Worm (Caenorhabditis elegans): ENCODE results near the gene ZK1320.2.

The ZK1320.2 gene

ce11 chrII:9695942-9696341 is 37.1 kb upstream of the ZK1320.2 start:
- TF ChIP-seq sma-9 (GFP tag; optimal IDR thresholded peaks at IDR 0.05) (peak; percentile 15), sma-9 (tag; optimal IDR thresholded peaks at IDR 0.05) (no peak), mab-5 (tag; optimal IDR thresholded peaks at IDR 0.05) (no peak), zag-1 (tag; optimal IDR thresholded peaks at IDR 0.05) (peak; percentile 7), lsy-2 (tag; optimal IDR thresholded peaks at IDR 0.05) (peak in 1 of 2 experiments; percentile 30), ZK546.5 (tag; optimal IDR thresholded peaks at IDR 0.05) (no peak), nhr-77 (tag; optimal IDR thresholded peaks at IDR 0.05) (no peak)

- no peak for TF ChIP-seq ama-1 (optimal IDR thresholded peaks at IDR 0.05)
- no peak for TF ChIP-seq ZK546.5 (tag; optimal IDR thresholded peaks at IDR 0.05)
- no peak for TF ChIP-seq sma-3 (GFP tag; optimal IDR thresholded peaks at IDR 0.05)
- no peak for TF ChIP-seq blmp-1 (tag; optimal IDR thresholded peaks at IDR 0.05; ENCODE audit: insufficient read depth)
- no peak for TF ChIP-seq C34F6.9 (tag; optimal IDR thresholded peaks at IDR 0.05)
- TF ChIP-seq R02D3.7 (tag; optimal IDR thresholded peaks at IDR 0.05) = no peak
- no peak for TF ChIP-seq Y55F3AM.14 (GFP tag; optimal IDR thresholded peaks at IDR 0.05)
- TF ChIP-seq ztf-4 (tag; optimal IDR thresholded peaks at IDR 0.05) = no peak
- no peak for TF ChIP-seq egl-27 (tag; optimal IDR thresholded peaks at IDR 0.05)
- TF ChIP-seq zag-1 (tag; optimal IDR thresholded peaks at IDR 0.05) = no peak
- no peak for TF ChIP-seq snpc-4 (tag; optimal IDR thresholded peaks at IDR 0.05)
- TF ChIP-seq sma-9 (GFP tag; optimal IDR thresholded peaks at IDR 0.05) = no peak
- TF ChIP-seq sma-9 (tag; optimal IDR thresholded peaks at IDR 0.05) = no peak
These were observed 33.0 kb upstream of the ZK1320.2 start, which contains the start of gene nlp-11 for ce11 chrII:9691839-9692238. Gene nlp-11 (minus strand): TSS chrII:9691939.

DNA sequence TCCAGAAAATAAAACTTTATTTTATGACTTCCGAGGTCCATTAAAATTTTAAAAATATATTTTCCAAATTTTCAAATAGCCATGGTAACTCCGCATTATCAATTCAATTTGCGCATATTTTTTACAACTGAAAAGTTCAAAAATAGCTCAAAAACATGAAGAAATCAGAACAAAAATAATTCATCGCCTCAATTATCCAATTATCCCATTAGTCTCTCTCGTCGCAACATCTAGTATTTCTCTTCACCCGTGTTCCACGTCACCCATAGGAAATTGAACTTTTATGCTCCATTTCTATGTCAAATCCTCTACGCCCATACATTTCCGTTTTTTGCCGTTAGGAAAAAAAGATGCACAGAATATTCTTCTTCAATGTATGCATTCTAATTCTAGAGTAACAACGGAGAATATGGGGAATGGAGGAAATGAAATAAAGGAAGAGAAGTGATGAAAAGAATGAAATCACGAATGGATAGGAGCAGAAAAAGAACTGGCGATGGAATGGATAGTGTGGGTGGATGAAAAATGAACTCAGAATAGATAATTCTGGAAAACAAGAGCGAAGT is 31.3 kb upstream of the ZK1320.2 start:
- TF ChIP-seq mbf-1 (tag; optimal IDR thresholded peaks at IDR 0.05) = no peak
- no peak for TF ChIP-seq elt-3 (tag; optimal IDR thresholded peaks at IDR 0.05)
- no peak for TF ChIP-seq Y55F3AM.14 (GFP tag; optimal IDR thresholded peaks at IDR 0.05)
- TF ChIP-seq crh-2 (tag; optimal IDR thresholded peaks at IDR 0.05) = peak; percentile 48
- peak; percentile 33 for TF ChIP-seq egl-27 (tag; optimal IDR thresholded peaks at IDR 0.05)
- TF ChIP-seq aly-2 (tag; optimal IDR thresholded peaks at IDR 0.05) = no peak
- TF ChIP-seq ceh-82 (tag; optimal IDR thresholded peaks at IDR 0.05) = no peak
- TF ChIP-seq ztf-1 (GFP tag; conservative IDR thresholded peaks at IDR 0.05) = no peak
- no peak for TF ChIP-seq ceh-16 (tag; optimal IDR thresholded peaks at IDR 0.05)
- TF ChIP-seq lsy-2 (tag; optimal IDR thresholded peaks at IDR 0.05) = peak in 1 of 2 experiments; percentile 10
- TF ChIP-seq nhr-77 (tag; optimal IDR thresholded peaks at IDR 0.05) = no peak
- no peak for TF ChIP-seq nhr-11 (tag; optimal IDR thresholded peaks at IDR 0.05)
- TF ChIP-seq nhr-12 (tag; optimal IDR thresholded peaks at IDR 0.05) = no peak
- peak; percentile 21 for TF ChIP-seq C34F6.9 (tag; optimal IDR thresholded peaks at IDR 0.05)
- TF ChIP-seq sma-9 (GFP tag; optimal IDR thresholded peaks at IDR 0.05) = peak; percentile 9
- TF ChIP-seq sma-9 (tag; optimal IDR thresholded peaks at IDR 0.05) = no peak
- no peak for TF ChIP-seq lin-39 (tag; optimal IDR thresholded peaks at IDR 0.05)
- TF ChIP-seq nhr-10 (tag; optimal IDR thresholded peaks at IDR 0.05) = no peak
- no peak for TF ChIP-seq ama-1 (optimal IDR thresholded peaks at IDR 0.05)

DNA sequence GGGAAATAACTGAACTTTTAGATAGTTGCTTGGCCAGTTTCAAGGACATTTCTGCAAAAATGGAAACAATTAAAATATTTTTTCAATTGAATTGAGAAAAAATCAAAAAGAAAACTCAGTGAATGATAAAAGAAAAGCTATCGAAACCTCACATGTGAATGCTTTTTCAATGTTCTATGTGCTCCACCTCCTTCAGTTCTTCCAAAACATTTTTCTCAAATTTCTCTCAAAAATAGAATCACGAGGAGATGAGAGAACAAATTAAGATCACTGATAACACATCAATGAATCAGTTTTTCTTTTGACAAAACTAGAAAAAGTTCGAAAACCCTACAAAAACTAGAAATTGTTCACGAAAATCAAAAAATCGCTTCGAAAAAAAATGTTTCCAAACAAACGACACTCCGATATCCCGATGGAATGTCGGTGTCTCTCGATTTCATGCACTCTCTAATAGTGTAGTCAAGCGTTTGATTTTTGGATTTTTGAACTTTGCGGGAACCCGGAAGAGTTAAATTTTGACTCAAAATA is 27.9 kb upstream of the ZK1320.2 start, which contains the start of gene ZK1320.9:
ZK1320.9 (minus strand) TSS at position 51 of the 531 bp plus-strand sequence.
- TF ChIP-seq nhr-21 (tag; optimal IDR thresholded peaks at IDR 0.05) (no peak), ZK546.5 (tag; optimal IDR thresholded peaks at IDR 0.05) (no peak), fos-1 (tag; optimal IDR thresholded peaks at IDR 0.05) (peak; percentile 47), nhr-129 (tag; optimal IDR thresholded peaks at IDR 0.05) (peak; percentile 34), nhr-77 (tag; optimal IDR thresholded peaks at IDR 0.05) (no peak), crh-2 (tag; optimal IDR thresholded peaks at IDR 0.05) (peak; percentile 8), unc-55 (GFP tag; optimal IDR thresholded peaks at IDR 0.05) (peak; percentile 25), C34F6.9 (tag; optimal IDR thresholded peaks at IDR 0.05) (peak; percentile 19), snpc-4 (tag; optimal IDR thresholded peaks at IDR 0.05) (no peak), gmeb-1 (tag; optimal IDR thresholded peaks at IDR 0.05) (peak; percentile 28), sma-9 (GFP tag; optimal IDR thresholded peaks at IDR 0.05) (peak; percentile 33), sma-9 (tag; optimal IDR thresholded peaks at IDR 0.05) (no peak), lsy-2 (tag; optimal IDR thresholded peaks at IDR 0.05) (peak in 1 of 2 experiments; percentile 46)

DNA sequence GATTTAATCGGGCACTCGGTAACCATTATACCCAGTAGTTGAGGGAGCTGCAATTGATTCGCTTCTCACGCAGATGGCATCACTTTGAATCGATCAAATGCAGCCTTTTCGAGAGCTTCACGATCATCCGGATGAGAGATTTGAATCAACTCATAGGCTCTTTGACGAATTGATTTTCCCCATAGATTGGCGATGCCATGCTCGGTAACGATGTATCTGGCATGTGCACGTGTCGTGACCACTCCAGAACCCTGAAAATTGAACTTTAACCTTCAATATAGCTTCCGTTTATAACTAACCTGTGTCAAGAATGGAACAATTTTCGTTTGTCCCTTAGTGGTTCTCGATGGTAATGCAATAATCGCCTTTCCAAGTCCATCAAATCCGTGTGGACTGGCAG is 25.4 kb upstream of the ZK1320.2 start:
- TF ChIP-seq nhr-25 (tag; optimal IDR thresholded peaks at IDR 0.05) = no peak
- TF ChIP-seq sma-9 (GFP tag; optimal IDR thresholded peaks at IDR 0.05) = no peak
- no peak for TF ChIP-seq sma-9 (tag; optimal IDR thresholded peaks at IDR 0.05)
- no peak for TF ChIP-seq nhr-21 (tag; optimal IDR thresholded peaks at IDR 0.05)
- no peak for TF ChIP-seq elt-3 (tag; optimal IDR thresholded peaks at IDR 0.05)
- TF ChIP-seq nhr-12 (tag; optimal IDR thresholded peaks at IDR 0.05) = no peak
- no peak for TF ChIP-seq nhr-23 (tag; optimal IDR thresholded peaks at IDR 0.05)
- no peak for TF ChIP-seq snpc-4 (tag; optimal IDR thresholded peaks at IDR 0.05)
- TF ChIP-seq ztf-11 (tag; optimal IDR thresholded peaks at IDR 0.05) = no peak
- TF ChIP-seq sma-3 (GFP tag; optimal IDR thresholded peaks at IDR 0.05) = no peak
- TF ChIP-seq mdl-1 (tag; optimal IDR thresholded peaks at IDR 0.05) = no peak
- no peak for TF ChIP-seq elt-1 (tag; optimal IDR thresholded peaks at IDR 0.05)
- no peak for TF ChIP-seq C34F6.9 (tag; optimal IDR thresholded peaks at IDR 0.05)
- TF ChIP-seq lin-11 (tag; optimal IDR thresholded peaks at IDR 0.05) = no peak
- TF ChIP-seq peb-1 (tag; optimal IDR thresholded peaks at IDR 0.05) = no peak
- no peak for TF ChIP-seq ama-1 (optimal IDR thresholded peaks at IDR 0.05)
- TF ChIP-seq ztf-1 (GFP tag; conservative IDR thresholded peaks at IDR 0.05) = no peak
- TF ChIP-seq Y55F3AM.14 (GFP tag; optimal IDR thresholded peaks at IDR 0.05) = no peak
- no peak for TF ChIP-seq ceh-82 (tag; optimal IDR thresholded peaks at IDR 0.05)
- no peak for TF ChIP-seq nhr-129 (tag; optimal IDR thresholded peaks at IDR 0.05)

All from whole organism, L2 larva.